Fruit fly (Drosophila melanogaster) whole organism: ENCODE data around the gene Lcp65Ab2.

ENCODE experiments used
- CG8478 ChIP-seq: fragments of >200 bp; optimal IDR thresholded peaks from 2 replicates; lab custom pipeline; 2018; ENCODE audit warnings: inconsistent platforms
- Dll ChIP-seq: fragments of >200 bp; optimal IDR thresholded peaks from 2 replicates; lab custom pipeline; 2017
- EcR ChIP-seq, 2 experiments: fragments of >200 bp; optimal IDR thresholded peaks; 2 replicates each; lab custom pipeline; 2017; ENCODE audit warnings: missing biosample characterization in 2 of 2, missing genetic modification characterization in 2 of 2, missing genetic modification reagents in 2 of 2
- pan ChIP-seq: fragments of >200 bp; optimal IDR thresholded peaks from 2 replicates; lab custom pipeline; 2017
- psq ChIP-seq: fragments of >200 bp; optimal IDR thresholded peaks from 2 replicates; lab custom pipeline; 2017
- usp ChIP-seq: fragments of >200 bp; optimal IDR thresholded peaks from 2 replicates; lab custom pipeline; 2017; ENCODE audit warnings: missing biosample characterization, missing genetic modification characterization, mixed read lengths

The Lcp65Ab2 gene

DNA sequence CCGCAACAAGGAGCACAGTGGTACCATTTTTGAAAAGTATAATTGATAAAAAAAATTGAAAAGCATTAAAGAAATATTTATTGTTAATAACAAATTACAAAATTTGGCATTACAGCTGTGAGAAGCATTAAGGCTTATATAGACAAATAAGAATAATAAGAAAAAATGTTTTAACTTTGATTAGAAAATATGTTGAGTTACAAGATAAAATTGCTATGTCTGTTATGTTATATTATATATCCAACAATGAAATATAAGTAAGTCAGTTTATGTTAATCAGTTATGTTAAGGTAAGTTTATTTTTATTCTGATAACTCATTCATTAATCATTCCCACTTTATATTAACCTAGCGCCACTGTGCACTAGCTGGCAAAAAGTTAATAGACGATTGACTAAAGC is 13.4 kb downstream of the Lcp65Ab2 start:
- TF ChIP-seq EcR (GFP tag; optimal IDR thresholded peaks at IDR 0.05; lab: Kevin White, UChicago), result no peak
- TF ChIP-seq usp (GFP tag; lab: Kevin White, UChicago), result no peak
- TF ChIP-seq psq, result no peak
- TF ChIP-seq CG8478 (lab: Kevin White, UChicago), result no peak
- no peak for TF ChIP-seq Dll (lab: Kevin White, UChicago)
- no peak for TF ChIP-seq pan (lab: Kevin White, UChicago)

dm6 chr3L:6160514-6160913 is 14.0 kb downstream of the Lcp65Ab2 start, which contains the start of gene Cpr65Az:
Cpr65Az (plus strand) TSS chr3L:6160814.
- TF ChIP-seq EcR (GFP tag; optimal IDR thresholded peaks at IDR 0.05; lab: Kevin White, UChicago) (no peak), Dll (lab: Kevin White, UChicago) (no peak), psq (no peak), usp (GFP tag; lab: Kevin White, UChicago) (no peak)

DNA sequence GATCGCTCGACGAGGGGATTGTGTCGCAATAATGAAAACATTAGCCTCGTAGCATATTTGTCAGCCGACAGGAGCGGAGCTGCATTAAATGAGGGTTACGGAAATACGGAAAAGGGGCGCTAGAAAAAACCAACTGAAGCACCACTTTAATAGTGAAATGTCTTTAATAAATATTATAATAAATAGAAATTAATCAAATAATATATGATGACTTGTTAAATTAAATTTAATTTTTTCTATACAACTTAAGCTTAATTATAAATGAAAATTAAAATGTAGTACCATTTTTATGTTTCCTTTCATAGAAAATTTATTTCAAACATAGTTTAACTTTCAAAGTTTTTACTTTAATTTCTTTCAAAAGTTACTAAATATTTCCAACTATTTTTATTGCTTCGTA is 15.5 kb downstream of the Lcp65Ab2 start:
- TF ChIP-seq pan (lab: Kevin White, UChicago), result no peak
- TF ChIP-seq Dll (lab: Kevin White, UChicago), result no peak
- no peak for TF ChIP-seq EcR (GFP tag; optimal IDR thresholded peaks at IDR 0.05; lab: Kevin White, UChicago)
- TF ChIP-seq usp (GFP tag; lab: Kevin White, UChicago), result no peak
- TF ChIP-seq psq, result no peak
- TF ChIP-seq CG8478 (lab: Kevin White, UChicago), result no peak

DNA sequence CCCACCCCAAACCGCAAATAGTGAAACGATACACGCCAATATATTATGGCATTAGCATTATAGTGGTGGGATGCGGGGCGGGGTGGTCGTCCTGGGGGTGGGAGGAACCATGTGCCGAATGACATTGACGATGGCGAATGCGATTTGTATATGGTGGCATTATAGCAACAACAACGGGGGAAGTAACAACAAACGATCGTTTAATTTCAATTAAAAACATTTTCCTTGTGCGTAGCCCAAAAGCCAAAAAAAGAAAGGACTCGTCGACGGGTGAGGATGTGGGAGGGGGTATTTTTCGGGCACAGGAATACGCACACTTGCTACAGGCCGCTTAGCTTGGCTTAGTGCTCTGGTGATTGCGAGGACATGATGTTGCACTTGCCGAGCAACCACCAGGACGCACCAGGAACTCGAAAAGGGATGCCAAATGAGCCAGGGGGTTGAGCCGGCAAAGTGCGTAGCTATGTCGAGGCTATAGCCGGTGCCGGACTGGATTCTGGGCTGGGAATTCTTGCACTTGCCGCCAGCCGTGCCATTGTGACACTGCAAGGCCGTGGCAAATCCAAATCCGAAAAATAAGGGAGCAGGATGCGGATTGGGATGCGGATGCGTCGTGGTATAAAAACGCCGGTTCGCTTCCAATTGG is 16.1 kb downstream of the Lcp65Ab2 start, which contains the start of gene Prdm13:
TSS of gene Prdm13 (plus strand) at position 645 of the 646 bp plus-strand sequence.
- no peak for TF ChIP-seq Dll (lab: Kevin White, UChicago)
- TF ChIP-seq CG8478 (lab: Kevin White, UChicago), result no peak
- no peak for TF ChIP-seq pan (lab: Kevin White, UChicago)
- TF ChIP-seq usp (GFP tag; lab: Kevin White, UChicago), result no peak
- TF ChIP-seq psq, result no peak
- no peak for TF ChIP-seq EcR (GFP tag; optimal IDR thresholded peaks at IDR 0.05; lab: Kevin White, UChicago)

- TF ChIP-seq pan (lab: Kevin White, UChicago) (no peak), CG8478 (lab: Kevin White, UChicago) (no peak), usp (GFP tag; lab: Kevin White, UChicago) (no peak), psq (no peak), EcR (GFP tag; optimal IDR thresholded peaks at IDR 0.05; lab: Kevin White, UChicago) (no peak), Dll (lab: Kevin White, UChicago) (no peak)
Observed at dm6 chr3L:6173826-6174255, 27.4 kb downstream of the Lcp65Ab2 start, which contains the start of the genes fmt and CG7376. fmt (minus strand) TSS chr3L:6173880. CG7376 (plus strand) TSS chr3L:6174248.

dm6 chr3L:6181776-6182175 is 35.3 kb downstream of the Lcp65Ab2 start, which contains the start of gene CG10274:
CG10274 (minus strand) TSS chr3L:6181829.
- TF ChIP-seq pan (lab: Kevin White, UChicago) (no peak), CG8478 (lab: Kevin White, UChicago) (no peak), usp (GFP tag; lab: Kevin White, UChicago) (no peak), psq (no peak)

- TF ChIP-seq CG8478 (lab: Kevin White, UChicago) (no peak), pan (lab: Kevin White, UChicago) (peak; percentile 80)
Observed at dm6 chr3L:6184884-6185438, 38.5 kb downstream of the Lcp65Ab2 start, which contains the start of the genes D19B and CG43293. D19B (minus strand) TSS chr3L:6184920. CG43293 (plus strand) TSS chr3L:6185189.

- TF ChIP-seq pan (lab: Kevin White, UChicago) (no peak), EcR (GFP tag; optimal IDR thresholded peaks at IDR 0.05; lab: Kevin White, UChicago) (no peak), psq (no peak), usp (GFP tag; lab: Kevin White, UChicago) (no peak), Dll (lab: Kevin White, UChicago) (no peak), CG8478 (lab: Kevin White, UChicago) (no peak)
Observed at dm6 chr3L:6188995-6189927, 42.8 kb downstream of the Lcp65Ab2 start, which contains the start of the genes D19A and CG7386. D19A (minus strand) TSS chr3L:6189123. CG7386 (plus strand) TSS chr3L:6189745.

- no peak for TF ChIP-seq EcR (GFP tag; optimal IDR thresholded peaks at IDR 0.05; lab: Kevin White, UChicago)
- no peak for TF ChIP-seq Dll (lab: Kevin White, UChicago)
- TF ChIP-seq CG8478 (lab: Kevin White, UChicago), result no peak
- TF ChIP-seq usp (GFP tag; lab: Kevin White, UChicago), result no peak
- no peak for TF ChIP-seq pan (lab: Kevin White, UChicago)
- TF ChIP-seq psq, result no peak
Observed at dm6 chr3L:6192822-6193555, 46.5 kb downstream of the Lcp65Ab2 start, which contains the start of the genes Sf3b6 and Tnpo. Sf3b6 (minus strand) TSS chr3L:6193179. Tnpo (plus strand) TSS chr3L:6193480.

- TF ChIP-seq CG8478 (lab: Kevin White, UChicago) (no peak), pan (lab: Kevin White, UChicago) (no peak), psq (no peak), Dll (lab: Kevin White, UChicago) (no peak), EcR (GFP tag; optimal IDR thresholded peaks at IDR 0.05; lab: Kevin White, UChicago) (no peak), usp (GFP tag; lab: Kevin White, UChicago) (no peak)
Observed at dm6 chr3L:6193556-6194114, 47.2 kb downstream of the Lcp65Ab2 start.
